Worm (Caenorhabditis elegans): ENCODE measurements around the gene bca-1.

DNA sequence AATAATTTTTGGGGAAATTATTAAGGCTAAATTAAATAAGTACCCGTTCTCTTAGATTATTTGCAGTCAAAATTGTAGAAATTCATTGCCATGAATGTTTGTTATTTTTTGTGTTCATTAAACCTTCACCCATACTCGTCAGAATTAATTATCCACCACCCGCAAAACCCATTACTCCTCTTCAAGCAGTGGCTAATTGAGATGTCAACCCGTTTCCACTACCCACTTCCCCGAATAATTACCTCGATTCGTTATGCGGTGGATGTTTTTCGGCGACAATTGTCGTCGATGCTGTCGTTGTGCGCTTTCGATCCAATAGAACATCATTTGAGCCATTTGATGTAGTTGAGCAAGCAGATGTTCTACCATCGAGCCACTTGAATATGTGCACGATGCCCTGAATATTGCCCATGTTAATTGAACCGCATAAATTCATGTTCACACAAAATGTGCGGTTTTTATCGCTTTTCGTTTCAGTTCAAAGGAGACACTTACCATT, 6.8 kb upstream of the bca-1 start:
- TF ChIP-seq tbx-2 (tag; optimal IDR thresholded peaks at IDR 0.05) (no peak), tbx-7 (tag; optimal IDR thresholded peaks at IDR 0.05) (no peak), sdc-2 (tag; optimal IDR thresholded peaks at IDR 0.05) (no peak), ceh-31 (tag; optimal IDR thresholded peaks at IDR 0.05) (peak; percentile 33), unc-55 (GFP tag; optimal IDR thresholded peaks at IDR 0.05) (no peak), C38D4.7 (GFP tag; optimal IDR thresholded peaks at IDR 0.05) (no peak), lim-6 (tag; optimal IDR thresholded peaks at IDR 0.05) (no peak), pha-2 (tag; optimal IDR thresholded peaks at IDR 0.05) (no peak), pag-3 (tag; optimal IDR thresholded peaks at IDR 0.05; ENCODE audit: borderline replicate concordance) (no peak)

Data from whole organism, late embryonic.